Fruit fly (Drosophila melanogaster): ENCODE measurements around the gene mtSSB.

Gene mtSSB

DNA sequence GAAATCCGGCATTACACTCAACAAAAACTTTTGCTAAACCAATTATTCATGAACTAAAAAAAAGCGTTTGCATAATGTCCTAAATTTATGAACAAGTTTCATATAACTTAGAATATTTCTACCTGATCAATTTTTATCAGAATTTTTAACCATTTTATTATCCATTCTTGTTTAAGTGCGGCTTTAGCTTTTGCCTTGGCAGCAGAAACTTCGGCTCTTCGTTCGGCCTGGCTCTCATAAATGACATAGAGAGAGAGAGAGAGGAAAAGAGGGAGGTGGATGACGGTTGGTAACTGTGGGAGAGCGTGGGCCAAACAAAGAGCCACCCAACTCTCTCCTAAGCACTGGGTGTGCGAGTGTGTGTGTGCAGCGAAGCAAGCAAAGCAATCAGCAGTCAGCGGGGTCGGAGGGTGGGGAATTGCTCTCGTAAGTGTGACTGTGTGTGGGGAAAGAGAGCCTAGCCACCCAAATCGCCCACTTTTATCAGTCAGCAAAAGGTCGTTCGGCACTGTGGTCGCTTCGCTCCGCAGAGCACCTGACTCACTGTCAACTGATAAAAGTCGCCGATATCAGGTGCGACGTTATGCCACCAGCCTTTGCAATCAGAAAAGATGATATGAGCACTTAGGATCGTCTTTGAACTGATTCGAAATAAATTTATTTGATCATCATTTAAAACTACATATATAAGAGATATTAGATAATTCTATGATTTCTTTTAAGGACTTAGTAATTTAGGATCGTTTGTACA, 19.5 kb upstream of the mtSSB start (continued):
- TF ChIP-seq grau (tag; optimal IDR thresholded peaks at IDR 0.05), result peak; percentile 97
- TF ChIP-seq cas (GFP tag; IDR thresholded peaks at IDR 0.05), result no peak
- peak; percentile 99 for TF ChIP-seq CG2120 (GFP tag; optimal IDR thresholded peaks at IDR 0.05)
- TF ChIP-seq CG17568 (GFP tag; optimal IDR thresholded peaks at IDR 0.05), result peak; percentile 97
- no peak for TF ChIP-seq gsb (GFP tag; IDR thresholded peaks at IDR 0.05)
- peak; percentile 96 for TF ChIP-seq CG1647 (GFP tag; optimal IDR thresholded peaks at IDR 0.05)
- TF ChIP-seq Dbx (GFP tag; IDR thresholded peaks at IDR 0.05), result no peak
- no peak for TF ChIP-seq al (GFP tag; IDR thresholded peaks at IDR 0.05)
- TF ChIP-seq dmrt99B (tag; optimal IDR thresholded peaks at IDR 0.05), result peak; percentile 99
- TF ChIP-seq CG18764 (GFP tag; optimal IDR thresholded peaks at IDR 0.05), result peak; percentile 96
- TF ChIP-seq CG4617 (GFP tag; optimal IDR thresholded peaks at IDR 0.05; ENCODE audit: borderline replicate concordance), result peak; percentile 93
- TF ChIP-seq CoRest (tag; optimal IDR thresholded peaks at IDR 0.05), result peak; percentile 98
- TF ChIP-seq CG2678 (tag; optimal IDR thresholded peaks at IDR 0.05), result peak; percentile 99
- TF ChIP-seq ci (GFP tag; IDR thresholded peaks at IDR 0.05), result no peak
- no peak for TF ChIP-seq Adf1 (GFP tag; IDR thresholded peaks at IDR 0.05)
- no peak for TF ChIP-seq HLH3B (GFP tag; IDR thresholded peaks at IDR 0.05)
- peak; percentile 97 for TF ChIP-seq CG9609 (GFP tag; optimal IDR thresholded peaks at IDR 0.05)
- peak; percentile 76 for TF ChIP-seq Jarid2 (GFP tag; optimal IDR thresholded peaks at IDR 0.05)
- TF ChIP-seq emc (GFP tag; optimal IDR thresholded peaks at IDR 0.05), result peak; percentile 94
- TF ChIP-seq ind (GFP tag; optimal IDR thresholded peaks at IDR 0.05), result peak; percentile 96
- TF ChIP-seq bcd (GFP tag; optimal IDR thresholded peaks at IDR 0.05), result peak; percentile 98
- TF ChIP-seq CG5245 (GFP tag; optimal IDR thresholded peaks at IDR 0.05), result peak; percentile 96
- TF ChIP-seq CG7357 (GFP tag; IDR thresholded peaks at IDR 0.05), result peak; percentile 94
- TF ChIP-seq gem (tag; optimal IDR thresholded peaks at IDR 0.05), result peak; percentile 99
- no peak for TF ChIP-seq CG42726 (GFP tag; IDR thresholded peaks at IDR 0.05; ENCODE audit: partially characterized antibody)
- TF ChIP-seq sug (tag; optimal IDR thresholded peaks at IDR 0.05), result peak; percentile 85
- peak; percentile 98 for TF ChIP-seq fd96Cb (tag; optimal IDR thresholded peaks at IDR 0.05)
- peak; percentile 97 for TF ChIP-seq gro (GFP tag; optimal IDR thresholded peaks at IDR 0.05)
- TF ChIP-seq bbx (GFP tag; IDR thresholded peaks at IDR 0.05; ENCODE audit: partially characterized antibody), result no peak
- TF ChIP-seq Pdp1 (GFP tag; optimal IDR thresholded peaks at IDR 0.05), result peak; percentile 93 to 97
- TF ChIP-seq Rx (GFP tag; IDR thresholded peaks at IDR 0.05), result no peak
- TF ChIP-seq toy (GFP tag; IDR thresholded peaks at IDR 0.05), result no peak
- peak; percentile 92 for TF ChIP-seq CG4282 (GFP tag; optimal IDR thresholded peaks at IDR 0.05)
- peak in 1 of 2 experiments; percentile 65 for TF ChIP-seq crp (GFP tag; optimal IDR thresholded peaks at IDR 0.05)
- TF ChIP-seq CG15514 (GFP tag; optimal IDR thresholded peaks at IDR 0.05), result peak; percentile 94
- TF ChIP-seq twi (tag; optimal IDR thresholded peaks at IDR 0.05), result peak; percentile 96
- TF ChIP-seq tx (GFP tag; optimal IDR thresholded peaks at IDR 0.05), result peak; percentile 97
- TF ChIP-seq CG11398 (GFP tag; optimal IDR thresholded peaks at IDR 0.05), result peak; percentile 95
- TF ChIP-seq NfI (GFP tag; optimal IDR thresholded peaks at IDR 0.05), result peak; percentile 97
- TF ChIP-seq ewg (GFP tag; optimal IDR thresholded peaks at IDR 0.05), result peak; percentile 93
- no peak for TF ChIP-seq CG2889 (GFP tag; IDR thresholded peaks at IDR 0.05)
- TF ChIP-seq CG13424 (tag; optimal IDR thresholded peaks at IDR 0.05), result peak; percentile 98
- TF ChIP-seq CG11456 (GFP tag; IDR thresholded peaks at IDR 0.05), result no peak
- TF ChIP-seq CG2116 (GFP tag; optimal IDR thresholded peaks at IDR 0.05), result peak; percentile 78
- no peak for TF ChIP-seq seq (GFP tag; IDR thresholded peaks at IDR 0.05)
- TF ChIP-seq Lhr (GFP tag; optimal IDR thresholded peaks at IDR 0.05), result peak; percentile 95
- TF ChIP-seq CG12659 (GFP tag; optimal IDR thresholded peaks at IDR 0.05), result peak; percentile 98
- TF ChIP-seq tio (GFP tag; optimal IDR thresholded peaks at IDR 0.05), result peak; percentile 94
- peak; percentile 97 for TF ChIP-seq az2 (GFP tag; optimal IDR thresholded peaks at IDR 0.05)

All from whole organism, embryonic.